Worm (Caenorhabditis elegans) whole organism, L3 larva: ENCODE data around the gene F41E6.12.

Source experiments
- R02D3.7 ChIP-seq: fragments of 150-350 bp; optimal IDR thresholded peaks from 2 replicates; lab custom pipeline; 2014; ENCODE audit warnings: missing biosample characterization, missing genetic modification characterization
- ZK546.5 ChIP-seq: sonication (generic microtip); optimal IDR thresholded peaks from 2 replicates; lab custom pipeline; 2017; ENCODE audit warnings: missing biosample characterization, missing genetic modification characterization
- ceh-16 ChIP-seq: sonication (generic microtip); optimal IDR thresholded peaks from 2 replicates; lab custom pipeline; 2017; ENCODE audit warnings: missing biosample characterization, missing genetic modification characterization
- ceh-28 ChIP-seq: fragments of 150-350 bp; optimal IDR thresholded peaks from 2 replicates; lab custom pipeline; 2014; ENCODE audit warnings: missing biosample characterization, missing genetic modification reagents, missing genetic modification characterization
- ceh-82 ChIP-seq: fragments of 150-350 bp; optimal IDR thresholded peaks from 2 replicates; lab custom pipeline; 2014; ENCODE audit warnings: missing biosample characterization, missing genetic modification characterization
- daf-12 ChIP-seq: fragments of 150-350 bp; optimal IDR thresholded peaks from 2 replicates; lab custom pipeline; 2014; ENCODE audit warnings: missing biosample characterization, missing genetic modification reagents, missing genetic modification characterization
- egl-5 ChIP-seq: fragments of 150-350 bp; optimal IDR thresholded peaks from 2 replicates; lab custom pipeline; 2017; ENCODE audit warnings: missing biosample characterization, missing genetic modification reagents, missing genetic modification characterization, inconsistent platforms
- elt-2 ChIP-seq: sonication (generic microtip); optimal IDR thresholded peaks from 2 replicates; lab custom pipeline; 2016; ENCODE audit warnings: missing genetic modification reagents, mild to moderate bottlenecking, missing genetic modification characterization, missing compliant biosample characterization
- elt-3 ChIP-seq, 3 experiments: fragments of 150-350 bp in 1 of 3; sonication (generic microtip) in 2 of 3; optimal IDR thresholded peaks; 2 replicates in 2 of 3; 4 replicates in 1 of 3; lab custom pipeline; 2014 to 2017; ENCODE audit warnings: missing biosample characterization in 3 of 3, missing genetic modification characterization in 3 of 3
- eor-1 ChIP-seq, 2 experiments: fragments of 150-350 bp; optimal IDR thresholded peaks; 2 replicates each; lab custom pipeline; 2014 to 2018; ENCODE audit warnings: missing biosample characterization in 2 of 2, missing genetic modification characterization in 2 of 2
- fkh-10 ChIP-seq: sonication (generic microtip); optimal IDR thresholded peaks from 2 replicates; lab custom pipeline; 2017; ENCODE audit warnings: missing biosample characterization, missing genetic modification reagents, missing genetic modification characterization
- fkh-2 ChIP-seq: fragments of 150-350 bp; optimal IDR thresholded peaks from 2 replicates; lab custom pipeline; 2014; ENCODE audit warnings: missing biosample characterization, missing genetic modification reagents, missing genetic modification characterization
- fos-1 ChIP-seq: fragments of 150-350 bp; optimal IDR thresholded peaks from 2 replicates; lab custom pipeline; 2014; ENCODE audit warnings: missing biosample characterization, missing genetic modification characterization
- jun-1 ChIP-seq: fragments of 150-350 bp; optimal IDR thresholded peaks from 2 replicates; lab custom pipeline; 2014; ENCODE audit warnings: missing biosample characterization, missing genetic modification reagents, missing genetic modification characterization
- lin-15B ChIP-seq: fragments of 150-350 bp; optimal IDR thresholded peaks from 2 replicates; lab custom pipeline; 2014; ENCODE audit warnings: missing biosample characterization, missing genetic modification characterization
- lin-39 ChIP-seq: fragments of 150-350 bp; optimal IDR thresholded peaks from 2 replicates; lab custom pipeline; 2018; ENCODE audit warnings: missing biosample characterization, missing genetic modification reagents, missing genetic modification characterization
- lsy-12 ChIP-seq: sonication (generic microtip); optimal IDR thresholded peaks from 2 replicates; lab custom pipeline; 2016; ENCODE audit warnings: mild to moderate bottlenecking, missing genetic modification characterization, missing compliant biosample characterization
- mdl-1 ChIP-seq: fragments of 150-350 bp; optimal IDR thresholded peaks from 2 replicates; lab custom pipeline; 2014; ENCODE audit warnings: missing biosample characterization, missing genetic modification characterization
- mml-1 ChIP-seq: fragments of 150-350 bp; sonication (generic microtip); optimal IDR thresholded peaks from 3 replicates; lab custom pipeline; 2014; ENCODE audit warnings: missing biosample characterization, missing genetic modification characterization
- nfya-1 ChIP-seq: sonication (generic microtip); optimal IDR thresholded peaks from 2 replicates; lab custom pipeline; 2017; ENCODE audit warnings: missing genetic modification characterization, mild to moderate bottlenecking, missing compliant biosample characterization, antibody characterized with exemption, moderate library complexity; ENCODE audit not compliant: insufficient read depth
- nhr-11 ChIP-seq: fragments of 150-350 bp; optimal IDR thresholded peaks from 2 replicates; lab custom pipeline; 2014; ENCODE audit warnings: missing biosample characterization, missing genetic modification characterization
- nhr-12 ChIP-seq: fragments of 150-350 bp; optimal IDR thresholded peaks from 2 replicates; lab custom pipeline; 2014; ENCODE audit warnings: missing biosample characterization, missing genetic modification characterization
- nhr-23 ChIP-seq: fragments of 150-350 bp; optimal IDR thresholded peaks from 2 replicates; lab custom pipeline; 2014; ENCODE audit warnings: missing biosample characterization, missing genetic modification reagents, missing genetic modification characterization
- nhr-237 ChIP-seq: fragments of 150-350 bp; optimal IDR thresholded peaks from 2 replicates; lab custom pipeline; 2014; ENCODE audit warnings: missing biosample characterization, missing genetic modification characterization
- nhr-25 ChIP-seq: sonication (generic microtip); optimal IDR thresholded peaks from 2 replicates; lab custom pipeline; 2017; ENCODE audit warnings: missing biosample characterization, missing genetic modification characterization
- nhr-28 ChIP-seq: fragments of 150-350 bp; optimal IDR thresholded peaks from 2 replicates; lab custom pipeline; 2014; ENCODE audit warnings: missing biosample characterization, missing genetic modification characterization
- nhr-43 ChIP-seq: sonication (generic microtip); optimal IDR thresholded peaks from 2 replicates; lab custom pipeline; 2016; ENCODE audit warnings: mild to moderate bottlenecking, missing genetic modification characterization, missing compliant biosample characterization; ENCODE audit not compliant: poor library complexity, severe bottlenecking
- nhr-76 ChIP-seq: fragments of 150-350 bp; sonication (generic microtip); optimal IDR thresholded peaks from 5 replicates; lab custom pipeline; 2014; ENCODE audit warnings: missing biosample characterization, missing genetic modification characterization
- nhr-77 ChIP-seq: fragments of 150-350 bp; optimal IDR thresholded peaks from 2 replicates; lab custom pipeline; 2014; ENCODE audit warnings: missing biosample characterization, missing genetic modification characterization
- pha-4 ChIP-seq: fragments of 150-350 bp; optimal IDR thresholded peaks from 2 replicates; lab custom pipeline; 2014; ENCODE audit warnings: missing biosample characterization, missing genetic modification reagents, missing genetic modification characterization
- pqm-1 ChIP-seq: fragments of 150-350 bp; optimal IDR thresholded peaks from 2 replicates; lab custom pipeline; 2017; ENCODE audit warnings: missing biosample characterization, missing genetic modification characterization, inconsistent platforms
- sea-2 ChIP-seq: fragments of 150-350 bp; sonication (generic microtip); optimal IDR thresholded peaks from 4 replicates; lab custom pipeline; 2014; ENCODE audit warnings: missing biosample characterization, missing genetic modification reagents, missing genetic modification characterization
- skn-1 ChIP-seq: fragments of 150-350 bp; optimal IDR thresholded peaks from 2 replicates; lab custom pipeline; 2014; ENCODE audit warnings: missing biosample characterization, missing genetic modification characterization
- snpc-4 ChIP-seq: fragments of 150-350 bp; optimal IDR thresholded peaks from 2 replicates; lab custom pipeline; 2014; ENCODE audit warnings: missing biosample characterization, missing genetic modification characterization
- tbx-2 ChIP-seq: sonication (generic microtip); optimal IDR thresholded peaks from 2 replicates; lab custom pipeline; 2016; ENCODE audit warnings: mild to moderate bottlenecking, missing genetic modification characterization, missing compliant biosample characterization
- unc-39 ChIP-seq: sonication (generic microtip); optimal IDR thresholded peaks from 4 replicates; lab custom pipeline; 2017; ENCODE audit warnings: missing biosample characterization, missing genetic modification characterization
- unc-62 ChIP-seq: fragments of 150-350 bp; sonication (generic microtip); optimal IDR thresholded peaks from 4 replicates; lab custom pipeline; 2014; ENCODE audit warnings: missing biosample characterization, missing genetic modification reagents, missing genetic modification characterization
- zag-1 ChIP-seq: fragments of 150-350 bp; optimal IDR thresholded peaks from 2 replicates; lab custom pipeline; 2014; ENCODE audit warnings: missing biosample characterization, missing genetic modification characterization
- ztf-11 ChIP-seq: fragments of 150-350 bp; optimal IDR thresholded peaks from 2 replicates; lab custom pipeline; 2014; ENCODE audit warnings: missing biosample characterization, missing genetic modification characterization
- ztf-4 ChIP-seq: fragments of 150-350 bp; optimal IDR thresholded peaks from 2 replicates; lab custom pipeline; 2014; ENCODE audit warnings: missing biosample characterization, missing genetic modification characterization

Gene F41E6.12

DNA sequence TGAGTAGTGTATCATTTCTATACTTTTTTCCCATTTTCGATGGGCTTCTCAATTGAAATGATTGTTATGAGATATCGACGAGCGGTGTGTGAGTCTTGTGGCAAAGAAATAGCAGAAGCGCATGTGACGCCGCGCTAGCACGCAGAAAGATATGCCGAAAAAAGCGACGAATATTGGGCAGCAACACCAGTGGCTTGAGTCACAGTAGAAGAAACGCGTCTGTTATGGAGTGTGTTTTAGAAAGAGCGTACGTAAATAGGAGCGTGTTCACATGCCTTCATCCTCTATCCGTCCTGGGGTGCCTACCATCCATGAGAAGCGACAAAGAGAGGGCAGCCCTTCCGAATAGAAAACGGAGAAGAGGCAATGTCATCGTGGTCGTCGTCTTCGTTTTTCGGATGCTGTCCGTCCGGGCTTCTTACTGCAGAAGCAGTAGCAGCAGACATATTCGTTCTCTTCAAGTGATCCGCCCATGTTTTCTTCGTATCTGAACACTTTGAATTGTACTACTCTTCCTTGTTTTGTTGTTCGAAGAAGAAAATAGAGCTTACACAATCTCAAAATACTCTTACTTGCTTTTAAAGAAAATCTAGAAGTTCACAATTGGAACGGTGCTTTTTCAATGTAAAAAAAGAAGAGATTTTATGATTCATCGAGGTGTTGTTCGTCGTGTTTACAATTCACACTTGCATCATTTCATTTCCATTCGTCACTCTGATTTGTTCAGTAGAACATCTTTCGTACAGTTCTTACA, 19.0 kb downstream of the F41E6.12 start (continued):
- TF ChIP-seq zag-1 (tag; lab: Kevin White, UChicago) (no peak), elt-2 (tag; lab: Kevin White, UChicago) (no peak), nhr-28 (tag; lab: Kevin White, UChicago) (no peak), nhr-76 (tag; lab: Kevin White, UChicago) (no peak), R02D3.7 (no peak)
- TF ChIP-seq, all 47 proteins: peak for 6

DNA sequence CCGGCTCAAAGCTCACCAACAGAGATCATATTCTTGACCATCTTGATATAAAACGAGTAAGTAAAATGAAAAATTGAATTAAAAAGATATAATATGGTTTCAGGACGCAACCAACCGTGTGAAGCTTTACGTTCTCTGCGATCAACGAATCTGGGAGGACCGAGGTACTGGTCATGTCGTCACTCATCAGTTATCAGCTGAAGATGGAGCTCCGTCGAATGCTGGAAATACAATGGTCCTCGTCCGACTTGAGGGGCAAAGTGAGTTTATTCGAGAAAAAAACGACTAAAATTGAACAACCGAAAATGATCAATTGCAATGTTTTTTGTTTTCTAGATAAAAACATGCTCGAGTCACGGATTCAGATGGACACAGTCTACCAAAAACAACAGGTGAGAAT, 20.4 kb downstream of the F41E6.12 start:
- TF ChIP-seq daf-12 (tag; lab: Kevin White, UChicago) (no peak), pqm-1 (tag; lab: Kevin White, UChicago) (no peak), zag-1 (tag; lab: Kevin White, UChicago) (no peak), ztf-4 (tag; lab: Kevin White, UChicago) (no peak), skn-1 (no peak), ceh-16 (tag; lab: Kevin White, UChicago) (no peak), jun-1 (tag; lab: Kevin White, UChicago) (no peak), ceh-82 (tag; lab: Kevin White, UChicago) (no peak), ztf-11 (no peak), fos-1 (tag; lab: Kevin White, UChicago) (no peak), nhr-12 (no peak), elt-2 (tag; lab: Kevin White, UChicago) (no peak), nhr-23 (tag; lab: Kevin White, UChicago) (no peak), nhr-43 (tag; lab: Kevin White, UChicago) (no peak), sea-2 (GFP tag; lab: Kevin White, UChicago) (no peak), nhr-11 (tag; lab: Kevin White, UChicago) (no peak)

DNA sequence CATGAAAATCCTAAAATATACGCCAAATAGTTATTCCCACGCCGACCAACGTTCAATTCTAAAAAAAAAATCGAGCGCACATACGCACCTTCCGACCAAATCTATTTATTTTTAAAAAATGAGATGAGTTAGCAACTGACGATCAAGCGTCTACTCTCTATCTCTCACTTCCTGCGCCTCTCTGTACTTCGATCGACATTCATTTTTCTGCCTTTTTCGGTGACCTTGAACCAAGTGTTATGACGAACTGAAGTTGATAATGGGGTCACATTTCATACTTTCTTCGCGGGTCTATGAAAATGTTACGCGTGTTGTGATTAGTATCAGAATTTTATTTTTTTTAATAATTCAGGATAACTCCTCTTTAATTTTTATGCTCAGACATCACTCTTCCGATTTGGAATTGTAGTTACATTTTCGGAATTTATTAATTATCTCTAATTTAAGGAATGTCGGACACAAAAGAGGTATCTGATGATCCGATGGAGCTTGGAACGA, 21.5 kb downstream of the F41E6.12 start, which contains the start of gene smk-1:
smk-1 (plus strand) TSS at position 448 of the 498 bp plus-strand sequence.
- TF ChIP-seq nhr-28 (tag; lab: Kevin White, UChicago), result no peak
- TF ChIP-seq nhr-25 (tag; lab: Kevin White, UChicago), result peak; percentile 89
- TF ChIP-seq tbx-2 (tag; lab: Kevin White, UChicago), result no peak
- TF ChIP-seq nhr-23 (tag; lab: Kevin White, UChicago), result peak; percentile 67

DNA sequence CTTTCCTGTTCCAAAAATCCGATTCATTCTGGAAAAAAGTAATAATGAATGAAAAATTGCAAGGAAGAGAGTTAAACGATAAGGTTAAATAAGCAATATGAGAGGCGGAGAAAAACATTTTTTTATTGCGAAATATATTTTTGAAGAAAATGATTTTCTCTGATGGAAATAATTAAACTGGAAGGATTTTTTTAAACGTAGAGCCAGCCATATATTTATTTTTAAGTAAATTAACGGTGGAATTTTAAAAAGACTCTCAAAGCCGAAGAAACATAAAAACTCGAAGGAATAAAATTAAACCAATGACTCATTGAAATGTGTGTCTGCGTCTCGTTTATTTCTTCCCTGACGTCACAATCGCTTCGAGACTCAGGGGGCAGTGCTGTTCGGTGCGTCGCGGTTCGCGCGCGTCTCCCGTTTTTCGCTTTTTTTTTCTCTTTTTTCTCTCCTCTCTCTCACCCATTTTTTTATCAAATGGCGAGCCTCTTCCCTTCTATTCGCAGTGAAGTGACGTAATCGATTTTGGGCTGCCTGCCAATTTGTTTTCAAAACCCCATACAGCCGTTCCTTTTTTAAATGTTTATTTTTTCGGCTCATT, 22.7 kb downstream of the F41E6.12 start, which contains the start of gene vps-60:
vps-60 (minus strand) TSS at position 30 of the 598 bp plus-strand sequence.
- TF ChIP-seq fos-1 (tag; lab: Kevin White, UChicago) (peak; percentile 94), nhr-23 (tag; lab: Kevin White, UChicago) (peak; percentile 97), tbx-2 (tag; lab: Kevin White, UChicago) (peak; percentile 61), jun-1 (tag; lab: Kevin White, UChicago) (peak; percentile 95), ztf-11 (no peak), nhr-76 (tag; lab: Kevin White, UChicago) (no peak), ZK546.5 (no peak), mdl-1 (tag; lab: Kevin White, UChicago) (peak; percentile 38), eor-1 (tag; optimal IDR thresholded peaks at IDR 0.05; lab: Kevin White, UChicago) (no peak), ceh-16 (tag; lab: Kevin White, UChicago) (no peak), unc-62 (GFP tag; lab: Kevin White, UChicago) (peak; percentile 11), daf-12 (tag; lab: Kevin White, UChicago) (no peak), elt-3 (tag; optimal IDR thresholded peaks at IDR 0.05; lab: Kevin White, UChicago) (peak in 1 of 3 experiments; percentile 80), ceh-82 (tag; lab: Kevin White, UChicago) (no peak), lsy-12 (peak; percentile 59), egl-5 (tag; lab: Kevin White, UChicago) (peak; percentile 89), nhr-11 (tag; lab: Kevin White, UChicago) (peak; percentile 72), unc-39 (no peak), R02D3.7 (peak; percentile 59), sea-2 (GFP tag; lab: Kevin White, UChicago) (no peak), fkh-2 (tag; lab: Kevin White, UChicago) (no peak), mml-1 (tag; lab: Kevin White, UChicago) (no peak), pha-4 (tag; lab: Kevin White, UChicago) (peak; percentile 98), skn-1 (peak; percentile 57), nfya-1 (tag; lab: Kevin White, UChicago) (peak; percentile 95), lin-15B (tag; lab: Kevin White, UChicago) (peak; percentile 94), snpc-4 (tag; lab: Kevin White, UChicago) (peak; percentile 81), pqm-1 (tag; lab: Kevin White, UChicago) (peak; percentile 94), elt-2 (tag; lab: Kevin White, UChicago) (peak; percentile 88), fkh-10 (GFP tag; lab: Kevin White, UChicago) (peak; percentile 84), lin-39 (tag; lab: Kevin White, UChicago) (peak; percentile 93), nhr-237 (tag; lab: Kevin White, UChicago) (no peak), nhr-25 (tag; lab: Kevin White, UChicago) (peak; percentile 93), nhr-77 (tag; lab: Kevin White, UChicago) (peak; percentile 25), ceh-28 (peak; percentile 87), nhr-43 (tag; lab: Kevin White, UChicago) (peak; percentile 72)
